Fruit fly (Drosophila melanogaster): ENCODE results near the gene CG12439.

CG12439 gene

DNA sequence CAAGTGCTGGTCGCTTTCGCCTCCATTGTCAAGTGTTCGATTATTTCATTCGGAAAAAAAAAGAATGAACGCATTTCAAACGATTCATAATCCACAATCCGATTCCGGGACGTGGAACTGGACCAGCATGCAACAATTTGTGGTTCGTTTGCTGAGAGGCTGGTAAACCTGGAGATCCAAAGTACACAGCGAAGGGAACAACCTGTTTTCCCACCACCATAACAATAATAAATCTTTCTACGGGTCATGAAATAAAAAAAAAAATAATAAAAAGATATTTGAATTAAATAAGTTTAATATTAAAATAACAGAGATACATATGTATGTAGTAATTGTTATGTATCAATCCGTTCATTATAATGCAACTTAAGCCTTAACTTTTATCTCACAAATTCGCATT lies 47.5 kb downstream of the CG12439 start:
- no peak for TF ChIP-seq EcR (GFP tag; optimal IDR thresholded peaks at IDR 0.05)

dm6 chr2L:9125418-9125928 lies 48.6 kb downstream of the CG12439 start, which contains the start of gene CG32982:
Gene CG32982 (plus strand): TSS chr2L:9125737.
- TF ChIP-seq EcR (GFP tag; optimal IDR thresholded peaks at IDR 0.05) (no peak), psq (optimal IDR thresholded peaks at IDR 0.05) (no peak), usp (GFP tag; optimal IDR thresholded peaks at IDR 0.05) (no peak), Dll (optimal IDR thresholded peaks at IDR 0.05) (no peak), CG8478 (optimal IDR thresholded peaks at IDR 0.05) (no peak), pan (optimal IDR thresholded peaks at IDR 0.05) (no peak)

DNA sequence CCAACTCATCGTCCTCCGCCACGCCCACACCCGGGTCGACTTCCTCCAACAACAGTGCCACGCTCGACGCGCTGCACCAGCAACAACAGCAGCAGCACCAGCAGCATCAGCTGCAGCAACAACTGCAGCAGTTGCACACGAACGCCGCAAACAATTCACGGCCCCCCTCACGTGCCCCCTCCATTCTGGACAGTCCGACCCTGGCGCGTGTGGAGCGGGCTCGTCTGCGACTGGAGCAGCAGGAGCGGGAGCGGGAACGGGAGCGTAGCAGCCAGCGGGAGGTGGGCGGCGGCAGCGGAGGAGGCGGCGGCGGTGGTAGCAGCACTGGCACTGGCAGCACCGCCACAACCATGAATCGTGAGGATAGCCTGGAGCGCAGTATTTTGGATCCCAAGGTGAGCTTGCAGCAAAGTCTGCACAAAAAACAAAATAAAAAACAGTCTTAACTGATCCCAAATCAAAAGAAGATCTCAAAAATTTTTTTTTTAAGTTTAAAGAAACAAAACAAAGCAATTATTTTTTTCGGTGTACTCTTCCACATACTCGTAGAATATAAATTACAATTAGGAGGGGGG lies 50.2 kb downstream of the CG12439 start:
- TF ChIP-seq pan (optimal IDR thresholded peaks at IDR 0.05) = no peak
- no peak for TF ChIP-seq EcR (GFP tag; optimal IDR thresholded peaks at IDR 0.05)
- TF ChIP-seq Dll (optimal IDR thresholded peaks at IDR 0.05) = no peak
- TF ChIP-seq usp (GFP tag; optimal IDR thresholded peaks at IDR 0.05) = no peak
- TF ChIP-seq psq (optimal IDR thresholded peaks at IDR 0.05) = no peak
- no peak for TF ChIP-seq CG8478 (optimal IDR thresholded peaks at IDR 0.05)
